Fruit fly (Drosophila melanogaster) whole organism, embryonic: Measurements from ENCODE around the gene CG10376.

Experiments
- Atf6 ChIP-seq: fragments of 200-800 bp; sonication (Bioruptor generic); IDR thresholded peaks from 2 replicates; pipeline ENCODE4 v1.3.6; 2022; ENCODE audit warnings: missing biosample characterization, missing genetic modification characterization
- B-H1 ChIP-seq: fragments of 200-800 bp; sonication (Bioruptor generic); IDR thresholded peaks from 3 replicates; pipeline ENCODE4 v1.3.6; 2022; ENCODE audit warnings: missing biosample characterization, missing genetic modification characterization
- Blimp-1 ChIP-seq: fragments of 200-800 bp; sonication (Bioruptor generic); optimal IDR thresholded peaks from 3 replicates; lab custom pipeline; 2018; ENCODE audit warnings: missing biosample characterization, missing genetic modification characterization, mild to moderate bottlenecking, moderate library complexity, missing genetic modification reagents
- C15 ChIP-seq: fragments of 200-800 bp; sonication (Bioruptor generic); IDR thresholded peaks from 3 replicates; pipeline ENCODE4 v1.3.6; 2022; ENCODE audit warnings: missing biosample characterization, missing genetic modification characterization
- CG10543 ChIP-seq: fragments of 200-800 bp; sonication (Bioruptor generic); optimal IDR thresholded peaks from 3 replicates; lab custom pipeline; 2017; ENCODE audit warnings: missing biosample characterization, mild to moderate bottlenecking, missing genetic modification characterization, moderate library complexity
- CG14014 ChIP-seq: fragments of 200-800 bp; sonication (Bioruptor generic); IDR thresholded peaks from 2 replicates; pipeline ENCODE4 v1.3.6; 2022; ENCODE audit warnings: missing biosample characterization, missing genetic modification characterization
- CG14860 ChIP-seq: fragments of 200-800 bp; sonication (Bioruptor generic); IDR thresholded peaks from 3 replicates; pipeline ENCODE4 v1.3.6; 2022; ENCODE audit warnings: missing biosample characterization, missing genetic modification characterization; ENCODE audit not compliant: partially characterized antibody
- CG17186 ChIP-seq: fragments of 200-800 bp; sonication (Bioruptor generic); optimal IDR thresholded peaks from 3 replicates; lab custom pipeline; 2017; ENCODE audit warnings: missing biosample characterization, missing genetic modification reagents, missing genetic modification characterization
- CG17912 ChIP-seq: fragments of 200-800 bp; sonication (Bioruptor generic); optimal IDR thresholded peaks from 2 replicates; lab custom pipeline; 2018; ENCODE audit warnings: missing biosample characterization, mild to moderate bottlenecking, missing genetic modification characterization
- CG3163 ChIP-seq: fragments of 200-800 bp; sonication (Bioruptor generic); optimal IDR thresholded peaks from 3 replicates; lab custom pipeline; 2016; ENCODE audit warnings: missing biosample characterization, missing genetic modification characterization
- CG33213 ChIP-seq: fragments of 200-800 bp; sonication (Bioruptor generic); optimal IDR thresholded peaks from 3 replicates; lab custom pipeline; 2016; ENCODE audit warnings: missing biosample characterization, missing genetic modification characterization
- CG4328 ChIP-seq: fragments of 200-800 bp; sonication (Bioruptor generic); optimal IDR thresholded peaks from 3 replicates; lab custom pipeline; 2017; ENCODE audit warnings: missing biosample characterization, missing genetic modification reagents, missing genetic modification characterization
- CG4820 ChIP-seq: fragments of 200-800 bp; sonication (Bioruptor generic); optimal IDR thresholded peaks from 3 replicates; lab custom pipeline; 2016; ENCODE audit warnings: missing biosample characterization, missing genetic modification characterization
- CG6813 ChIP-seq: fragments of 200-800 bp; sonication (Bioruptor generic); optimal IDR thresholded peaks from 2 replicates; lab custom pipeline; 2017; ENCODE audit warnings: missing biosample characterization, missing genetic modification characterization, mild to moderate bottlenecking, moderate library complexity, missing genetic modification reagents
- CG6854 ChIP-seq: fragments of 200-800 bp; sonication (Bioruptor generic); optimal IDR thresholded peaks from 3 replicates; lab custom pipeline; 2017; ENCODE audit warnings: missing biosample characterization, mild to moderate bottlenecking, missing genetic modification characterization
- CG7745 ChIP-seq: fragments of 200-800 bp; sonication (Bioruptor generic); optimal IDR thresholded peaks from 2 replicates; lab custom pipeline; 2018; ENCODE audit warnings: missing biosample characterization, mild to moderate bottlenecking, missing genetic modification characterization, moderate library complexity
- CG8089 ChIP-seq: fragments of 200-800 bp; sonication (Bioruptor generic); optimal IDR thresholded peaks from 3 replicates; lab custom pipeline; 2016; ENCODE audit warnings: missing biosample characterization, missing genetic modification characterization
- CG8359 ChIP-seq: fragments of 200-800 bp; sonication (Bioruptor generic); optimal IDR thresholded peaks from 2 replicates; lab custom pipeline; 2017; ENCODE audit warnings: missing biosample characterization, mild to moderate bottlenecking, missing genetic modification characterization, borderline replicate concordance
- CG9215 ChIP-seq: fragments of 200-800 bp; sonication (Bioruptor generic); IDR thresholded peaks from 2 replicates; pipeline ENCODE4 v1.3.6; 2022; ENCODE audit warnings: missing biosample characterization, missing genetic modification characterization
- CTCF ChIP-seq: fragments of 200-800 bp; sonication (Bioruptor generic); optimal IDR thresholded peaks from 2 replicates; lab custom pipeline; 2017; ENCODE audit warnings: missing biosample characterization, mild to moderate bottlenecking, missing genetic modification characterization, moderate library complexity
- Doc2 ChIP-seq: fragments of 200-800 bp; sonication (Bioruptor generic); IDR thresholded peaks from 2 replicates; pipeline ENCODE4 v1.3.6; 2022; ENCODE audit warnings: missing biosample characterization, missing genetic modification characterization
- Fer1 ChIP-seq: fragments of 200-800 bp; sonication (Bioruptor generic); optimal IDR thresholded peaks from 2 replicates; lab custom pipeline; 2017; ENCODE audit warnings: missing biosample characterization, mild to moderate bottlenecking, missing genetic modification characterization
- MESR4 ChIP-seq: fragments of 200-800 bp; sonication (Bioruptor generic); optimal IDR thresholded peaks from 2 replicates; lab custom pipeline; 2018; ENCODE audit warnings: missing biosample characterization, mild to moderate bottlenecking, missing genetic modification characterization, moderate library complexity
- MTF-1 ChIP-seq: fragments of 200-800 bp; sonication (Bioruptor generic); optimal IDR thresholded peaks from 2 replicates; lab custom pipeline; 2018; ENCODE audit warnings: missing biosample characterization, mild to moderate bottlenecking, missing genetic modification characterization, borderline replicate concordance
- Opbp ChIP-seq: fragments of 200-800 bp; sonication (Bioruptor generic); IDR thresholded peaks from 3 replicates; pipeline ENCODE4 v1.3.6; 2022; ENCODE audit warnings: missing biosample characterization, missing genetic modification characterization; ENCODE audit not compliant: partially characterized antibody
- Six4 ChIP-seq: fragments of 200-800 bp; sonication (Bioruptor generic); optimal IDR thresholded peaks from 2 replicates; lab custom pipeline; 2016; ENCODE audit warnings: missing biosample characterization, missing genetic modification characterization
- YL-1 ChIP-seq: fragments of 200-800 bp; sonication (Bioruptor generic); optimal IDR thresholded peaks from 3 replicates; lab custom pipeline; 2017; ENCODE audit warnings: missing biosample characterization, mild to moderate bottlenecking, missing genetic modification characterization
- aop ChIP-seq: fragments of 200-800 bp; sonication (Bioruptor generic); IDR thresholded peaks from 2 replicates; pipeline ENCODE4 v1.3.6; 2022; ENCODE audit warnings: missing biosample characterization, missing genetic modification characterization
- ato ChIP-seq: fragments of 200-800 bp; sonication (Bioruptor generic); IDR thresholded peaks from 2 replicates; pipeline ENCODE4 v1.3.6; 2022; ENCODE audit warnings: missing biosample characterization, missing genetic modification characterization; ENCODE audit not compliant: partially characterized antibody
- caup ChIP-seq: fragments of 200-800 bp; sonication (Bioruptor generic); optimal IDR thresholded peaks from 3 replicates; lab custom pipeline; 2017; ENCODE audit warnings: missing biosample characterization, mild to moderate bottlenecking, missing genetic modification characterization, moderate library complexity; ENCODE audit not compliant: severe bottlenecking
- crp ChIP-seq, 2 experiments: fragments of 200-800 bp; sonication (Bioruptor generic); optimal IDR thresholded peaks; 2 replicates in 1 of 2; 3 replicates in 1 of 2; lab custom pipeline; 2017; ENCODE audit warnings: missing biosample characterization in 2 of 2, missing genetic modification characterization in 2 of 2, mild to moderate bottlenecking in 1 of 2, moderate library complexity in 1 of 2
- cwo ChIP-seq: fragments of 200-800 bp; sonication (Bioruptor generic); optimal IDR thresholded peaks from 3 replicates; lab custom pipeline; 2017; ENCODE audit warnings: missing biosample characterization, missing genetic modification characterization, mild to moderate bottlenecking, moderate library complexity, missing genetic modification reagents
- fd3F ChIP-seq: fragments of 200-800 bp; sonication (Bioruptor generic); optimal IDR thresholded peaks from 2 replicates; lab custom pipeline; 2018; ENCODE audit warnings: missing biosample characterization, mild to moderate bottlenecking, missing genetic modification characterization, moderate library complexity
- lov ChIP-seq, 2 experiments: fragments of 200-800 bp in 1 of 2; fragments of >200 bp in 1 of 2; sonication (Bioruptor generic) in 1 of 2; IDR thresholded peaks in 1 of 2; optimal IDR thresholded peaks in 1 of 2; 2 replicates in 1 of 2; 3 replicates in 1 of 2; pipeline versions ENCODE4 v1.3.6 to Lab custom; 2017 to 2022; ENCODE audit warnings: missing biosample characterization in 1 of 2, missing genetic modification characterization in 1 of 2
- luna ChIP-seq: fragments of 200-800 bp; sonication (Bioruptor generic); optimal IDR thresholded peaks from 2 replicates; lab custom pipeline; 2016; ENCODE audit warnings: missing biosample characterization, missing genetic modification characterization
- mam ChIP-seq: fragments of 200-800 bp; sonication (Bioruptor generic); optimal IDR thresholded peaks from 3 replicates; lab custom pipeline; 2016; ENCODE audit warnings: missing biosample characterization, missing genetic modification characterization
- onecut ChIP-seq: fragments of 200-800 bp; sonication (Bioruptor generic); IDR thresholded peaks from 2 replicates; pipeline ENCODE4 v1.3.6; 2022; ENCODE audit warnings: missing biosample characterization, missing genetic modification characterization
- pb ChIP-seq: fragments of 200-800 bp; sonication (Bioruptor generic); optimal IDR thresholded peaks from 3 replicates; lab custom pipeline; 2016; ENCODE audit warnings: missing biosample characterization, missing genetic modification characterization
- pfk ChIP-seq: fragments of 200-800 bp; sonication (Bioruptor generic); optimal IDR thresholded peaks from 2 replicates; lab custom pipeline; 2018; ENCODE audit warnings: missing biosample characterization, mild to moderate bottlenecking, missing genetic modification characterization, moderate library complexity
- prd ChIP-seq, 3 experiments: fragments of >200 bp in 2 of 3; fragments of 200-800 bp in 1 of 3; sonication (Bioruptor generic) in 1 of 3; optimal IDR thresholded peaks in 2 of 3; IDR thresholded peaks in 1 of 3; 2 replicates in 2 of 3; 3 replicates in 1 of 3; pipeline versions ENCODE4 v1.3.6 to Lab custom; 2017 to 2022; ENCODE audit warnings: missing biosample characterization in 1 of 3, missing genetic modification characterization in 1 of 3
- pzg ChIP-seq: fragments of 200-800 bp; sonication (Bioruptor generic); optimal IDR thresholded peaks from 3 replicates; lab custom pipeline; 2018; ENCODE audit warnings: missing biosample characterization, mild to moderate bottlenecking, missing genetic modification characterization, moderate library complexity
- seq ChIP-seq: fragments of 200-800 bp; sonication (Bioruptor generic); IDR thresholded peaks from 2 replicates; pipeline ENCODE4 v1.3.6; 2022; ENCODE audit warnings: missing biosample characterization, missing genetic modification characterization
- shn ChIP-seq: fragments of 200-800 bp; sonication (Bioruptor generic); optimal IDR thresholded peaks from 3 replicates; lab custom pipeline; 2016; ENCODE audit warnings: missing biosample characterization, missing genetic modification characterization
- sim ChIP-seq: fragments of 200-800 bp; sonication (Bioruptor generic); IDR thresholded peaks from 2 replicates; pipeline ENCODE4 v1.3.6; 2022; ENCODE audit warnings: missing biosample characterization, missing genetic modification characterization
- sob ChIP-seq: fragments of 200-800 bp; sonication (Bioruptor generic); IDR thresholded peaks from 2 replicates; pipeline ENCODE4 v1.3.6; 2022; ENCODE audit warnings: missing biosample characterization, missing genetic modification characterization
- stwl ChIP-seq: fragments of 200-800 bp; sonication (Bioruptor generic); optimal IDR thresholded peaks from 3 replicates; lab custom pipeline; 2018; ENCODE audit warnings: missing biosample characterization, mild to moderate bottlenecking, missing genetic modification characterization, moderate library complexity

Gene CG10376

dm6 chr2L:18676948-18677820 lies 25.7 kb downstream of the CG10376 start, which contains the start of the genes Mst36Fa and CG31751 (continued):
- peak; percentile 53 for TF ChIP-seq pfk (GFP tag; lab: Kevin White, UChicago)
- peak; percentile 74 for TF ChIP-seq onecut (GFP tag; lab: Robert Waterston, UW)
- peak; percentile 13 for TF ChIP-seq CG4820 (GFP tag; lab: Kevin White, UChicago)
- peak; percentile 90 for TF ChIP-seq CG10543 (GFP tag; lab: Kevin White, UChicago)
- TF ChIP-seq Fer1 = peak; percentile 92
- no peak for TF ChIP-seq aop (GFP tag; lab: Robert Waterston, UW)
- TF ChIP-seq seq (GFP tag; lab: Robert Waterston, UW) = peak; percentile 77
- peak; percentile 76 for TF ChIP-seq CG17912 (GFP tag; lab: Kevin White, UChicago)
- peak; percentile 41 for TF ChIP-seq CG8359 (GFP tag; lab: Kevin White, UChicago)
- TF ChIP-seq CG14014 (GFP tag; lab: Robert Waterston, UW) = peak; percentile 85; the same call in 1 of the 2 replicates
- TF ChIP-seq Six4 (GFP tag; lab: Kevin White, UChicago) = peak; percentile 30
- peak; percentile 53 for TF ChIP-seq CG33213
- peak; percentile 72 for TF ChIP-seq stwl (tag; lab: Kevin White, UChicago)
- 0 out of 2 replicates have a peak, but pooled peaks have one; percentile 7 for TF ChIP-seq ato (GFP tag; lab: Robert Waterston, UW)
- no peak for TF ChIP-seq Doc2 (GFP tag; lab: Robert Waterston, UW)
- TF ChIP-seq pb (GFP tag; lab: Kevin White, UChicago) = peak; percentile 78
- 0 out of 3 replicates have a peak, but pooled peaks have one; percentile 32 for TF ChIP-seq Opbp (GFP tag; lab: Robert Waterston, UW)
- TF ChIP-seq YL-1 (GFP tag; lab: Kevin White, UChicago) = peak; percentile 82
- peak; percentile 67 for TF ChIP-seq CG3163 (GFP tag; lab: Kevin White, UChicago)
- peak; percentile 85 for TF ChIP-seq CG8089 (GFP tag; lab: Kevin White, UChicago)
- TF ChIP-seq CG14860 (GFP tag; lab: Robert Waterston, UW) = no peak
- TF ChIP-seq CG6854 = peak; percentile 89
- peak; percentile 94 for TF ChIP-seq caup (GFP tag; lab: Kevin White, UChicago)
- peak; percentile 79 for TF ChIP-seq Blimp-1
- TF ChIP-seq C15 (GFP tag; lab: Robert Waterston, UW) = no peak
- TF ChIP-seq mam (GFP tag; lab: Kevin White, UChicago) = peak; percentile 58
- TF ChIP-seq sob (GFP tag; lab: Robert Waterston, UW) = peak; percentile 79
- peak; percentile 87 for TF ChIP-seq MTF-1
- TF ChIP-seq luna (GFP tag; lab: Kevin White, UChicago) = peak; percentile 63
- no peak for TF ChIP-seq prd (optimal IDR thresholded peaks at IDR 0.05; lab: Kevin White, UChicago)
- TF ChIP-seq prd (GFP tag; IDR thresholded peaks at IDR 0.05; lab: Robert Waterston, UW) = no peak
- peak; percentile 69 for TF ChIP-seq shn (GFP tag; lab: Kevin White, UChicago)
- TF ChIP-seq cwo (GFP tag; lab: Kevin White, UChicago) = peak; percentile 73
- TF ChIP-seq Atf6 (GFP tag; lab: Robert Waterston, UW) = peak; percentile 83
- peak; percentile 54 for TF ChIP-seq CG17186 (GFP tag; lab: Kevin White, UChicago)
- no peak for TF ChIP-seq lov (optimal IDR thresholded peaks at IDR 0.05; lab: Kevin White, UChicago)
- TF ChIP-seq lov (GFP tag; IDR thresholded peaks at IDR 0.05; lab: Robert Waterston, UW) = 0 out of 3 replicates have a peak, but pooled peaks have one; percentile 50
- peak; percentile 54 for TF ChIP-seq CG7745 (tag; lab: Kevin White, UChicago)
- peak; percentile 93 for TF ChIP-seq CG6813 (GFP tag; lab: Kevin White, UChicago)
- TF ChIP-seq pzg (GFP tag; lab: Kevin White, UChicago) = peak; percentile 88
- peak; percentile 37 for TF ChIP-seq MESR4 (GFP tag; lab: Kevin White, UChicago)
- TF ChIP-seq fd3F (GFP tag; lab: Kevin White, UChicago) = peak; percentile 88
- peak; percentile 36 for TF ChIP-seq CTCF (GFP tag; lab: Kevin White, UChicago)
- TF ChIP-seq CG4328 (GFP tag; lab: Kevin White, UChicago) = peak; percentile 84
- peak; percentile 20; the same call in 1 of the 2 replicates for TF ChIP-seq CG9215
- peak; percentile 76 for TF ChIP-seq sim (GFP tag; lab: Robert Waterston, UW)
- TF ChIP-seq B-H1 (GFP tag; lab: Robert Waterston, UW) = peak; percentile 52; the same call in 1 of the 3 replicates
- peak; percentile 90 to 98 for TF ChIP-seq crp (GFP tag; optimal IDR thresholded peaks at IDR 0.05; lab: Kevin White, UChicago)
